Fruit fly (Drosophila melanogaster): ENCODE measurements around the gene Cpr65Aw.

dm6 chr3L:6103658-6104057, 38.6 kb downstream of the Cpr65Aw start:
- TF ChIP-seq sage (GFP tag; optimal IDR thresholded peaks at IDR 0.05), result no peak
- no peak for TF ChIP-seq Rel (GFP tag; optimal IDR thresholded peaks at IDR 0.05)
- no peak for TF ChIP-seq Rel (tag; optimal IDR thresholded peaks at IDR 0.05)
